Worm (Caenorhabditis elegans): ENCODE results near the gene ubq-1.

DNA sequence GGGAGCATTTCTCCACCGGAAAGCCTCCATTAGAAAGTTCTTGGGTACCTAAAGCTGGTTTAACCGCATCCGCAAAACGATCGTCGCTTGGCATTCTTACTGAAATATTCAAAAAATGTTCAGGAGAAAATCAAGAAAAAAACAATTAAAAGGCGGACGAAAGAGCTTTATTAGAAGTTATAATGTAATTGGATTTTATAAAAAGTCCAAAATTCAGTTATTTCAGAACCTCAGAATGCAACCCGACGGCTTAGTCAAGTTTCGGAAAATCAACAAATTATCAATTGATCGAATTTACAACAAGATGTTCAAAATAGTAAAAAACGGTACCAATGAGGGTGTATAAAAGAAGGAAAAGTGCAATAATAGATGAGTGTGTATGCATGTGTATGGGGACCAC is 44.1 kb upstream of the ubq-1 start, which contains the start of gene pxl-1:
- no peak for TF ChIP-seq klf-2 (GFP tag; conservative IDR thresholded peaks at IDR 0.05)
- no peak for TF ChIP-seq ztf-23 (GFP tag; IDR thresholded peaks at IDR 0.05)

Data from whole organism, midembryonic.